Worm (Caenorhabditis elegans) whole organism, L3 larva: ENCODE results near the gene pqn-32.
A peak's percentile ranks its signal among the peaks of the same experiment; 100 is the strongest.

Source experiments
- R02D3.7 ChIP-seq: fragments of 150-350 bp; optimal IDR thresholded peaks from 2 replicates; lab custom pipeline; 2014; ENCODE audit warnings: missing biosample characterization, missing genetic modification characterization
- ama-1 ChIP-seq: fragments of 150-350 bp; optimal IDR thresholded peaks from 2 replicates; lab custom pipeline; 2018
- ceh-16 ChIP-seq: sonication (generic microtip); optimal IDR thresholded peaks from 2 replicates; lab custom pipeline; 2017; ENCODE audit warnings: missing biosample characterization, missing genetic modification characterization
- ceh-28 ChIP-seq: fragments of 150-350 bp; optimal IDR thresholded peaks from 2 replicates; lab custom pipeline; 2014; ENCODE audit warnings: missing biosample characterization, missing genetic modification reagents, missing genetic modification characterization
- ceh-82 ChIP-seq: fragments of 150-350 bp; optimal IDR thresholded peaks from 2 replicates; lab custom pipeline; 2014; ENCODE audit warnings: missing biosample characterization, missing genetic modification characterization
- egl-27 ChIP-seq: sonication (generic microtip); optimal IDR thresholded peaks from 4 replicates; lab custom pipeline; 2017; ENCODE audit warnings: missing biosample characterization, missing genetic modification reagents, missing genetic modification characterization
- egl-5 ChIP-seq: fragments of 150-350 bp; optimal IDR thresholded peaks from 2 replicates; lab custom pipeline; 2017; ENCODE audit warnings: missing biosample characterization, missing genetic modification reagents, missing genetic modification characterization, inconsistent platforms
- elt-1 ChIP-seq: fragments of 150-350 bp; optimal IDR thresholded peaks from 2 replicates; lab custom pipeline; 2014; ENCODE audit warnings: missing biosample characterization, missing genetic modification characterization
- elt-2 ChIP-seq: sonication (generic microtip); optimal IDR thresholded peaks from 2 replicates; lab custom pipeline; 2016; ENCODE audit warnings: missing genetic modification reagents, mild to moderate bottlenecking, missing genetic modification characterization, missing compliant biosample characterization
- elt-3 ChIP-seq, 3 experiments: fragments of 150-350 bp in 1 of 3; sonication (generic microtip) in 2 of 3; optimal IDR thresholded peaks; 2 replicates in 2 of 3; 4 replicates in 1 of 3; lab custom pipeline; 2014 to 2017; ENCODE audit warnings: missing biosample characterization in 3 of 3, missing genetic modification characterization in 3 of 3
- eor-1 ChIP-seq, 2 experiments: fragments of 150-350 bp; optimal IDR thresholded peaks; 2 replicates each; lab custom pipeline; 2014 to 2018; ENCODE audit warnings: missing biosample characterization in 2 of 2, missing genetic modification characterization in 2 of 2
- fkh-10 ChIP-seq: sonication (generic microtip); optimal IDR thresholded peaks from 2 replicates; lab custom pipeline; 2017; ENCODE audit warnings: missing biosample characterization, missing genetic modification reagents, missing genetic modification characterization
- fkh-2 ChIP-seq: fragments of 150-350 bp; optimal IDR thresholded peaks from 2 replicates; lab custom pipeline; 2014; ENCODE audit warnings: missing biosample characterization, missing genetic modification reagents, missing genetic modification characterization
- fos-1 ChIP-seq: fragments of 150-350 bp; optimal IDR thresholded peaks from 2 replicates; lab custom pipeline; 2014; ENCODE audit warnings: missing biosample characterization, missing genetic modification characterization
- jun-1 ChIP-seq: fragments of 150-350 bp; optimal IDR thresholded peaks from 2 replicates; lab custom pipeline; 2014; ENCODE audit warnings: missing biosample characterization, missing genetic modification reagents, missing genetic modification characterization
- lin-15B ChIP-seq: fragments of 150-350 bp; optimal IDR thresholded peaks from 2 replicates; lab custom pipeline; 2014; ENCODE audit warnings: missing biosample characterization, missing genetic modification characterization
- lsy-12 ChIP-seq: sonication (generic microtip); optimal IDR thresholded peaks from 2 replicates; lab custom pipeline; 2016; ENCODE audit warnings: mild to moderate bottlenecking, missing genetic modification characterization, missing compliant biosample characterization
- mdl-1 ChIP-seq: fragments of 150-350 bp; optimal IDR thresholded peaks from 2 replicates; lab custom pipeline; 2014; ENCODE audit warnings: missing biosample characterization, missing genetic modification characterization
- mml-1 ChIP-seq: fragments of 150-350 bp; sonication (generic microtip); optimal IDR thresholded peaks from 3 replicates; lab custom pipeline; 2014; ENCODE audit warnings: missing biosample characterization, missing genetic modification characterization
- nfya-1 ChIP-seq: sonication (generic microtip); optimal IDR thresholded peaks from 2 replicates; lab custom pipeline; 2017; ENCODE audit warnings: missing genetic modification characterization, mild to moderate bottlenecking, missing compliant biosample characterization, antibody characterized with exemption, moderate library complexity; ENCODE audit not compliant: insufficient read depth
- nhr-12 ChIP-seq: fragments of 150-350 bp; optimal IDR thresholded peaks from 2 replicates; lab custom pipeline; 2014; ENCODE audit warnings: missing biosample characterization, missing genetic modification characterization
- nhr-23 ChIP-seq: fragments of 150-350 bp; optimal IDR thresholded peaks from 2 replicates; lab custom pipeline; 2014; ENCODE audit warnings: missing biosample characterization, missing genetic modification reagents, missing genetic modification characterization
- nhr-237 ChIP-seq: fragments of 150-350 bp; optimal IDR thresholded peaks from 2 replicates; lab custom pipeline; 2014; ENCODE audit warnings: missing biosample characterization, missing genetic modification characterization
- nhr-25 ChIP-seq: sonication (generic microtip); optimal IDR thresholded peaks from 2 replicates; lab custom pipeline; 2017; ENCODE audit warnings: missing biosample characterization, missing genetic modification characterization
- nhr-43 ChIP-seq: sonication (generic microtip); optimal IDR thresholded peaks from 2 replicates; lab custom pipeline; 2016; ENCODE audit warnings: mild to moderate bottlenecking, missing genetic modification characterization, missing compliant biosample characterization; ENCODE audit not compliant: poor library complexity, severe bottlenecking
- nhr-76 ChIP-seq: fragments of 150-350 bp; sonication (generic microtip); optimal IDR thresholded peaks from 5 replicates; lab custom pipeline; 2014; ENCODE audit warnings: missing biosample characterization, missing genetic modification characterization
- nhr-77 ChIP-seq: fragments of 150-350 bp; optimal IDR thresholded peaks from 2 replicates; lab custom pipeline; 2014; ENCODE audit warnings: missing biosample characterization, missing genetic modification characterization
- pha-4 ChIP-seq: fragments of 150-350 bp; optimal IDR thresholded peaks from 2 replicates; lab custom pipeline; 2014; ENCODE audit warnings: missing biosample characterization, missing genetic modification reagents, missing genetic modification characterization
- pqm-1 ChIP-seq: fragments of 150-350 bp; optimal IDR thresholded peaks from 2 replicates; lab custom pipeline; 2017; ENCODE audit warnings: missing biosample characterization, missing genetic modification characterization, inconsistent platforms
- snpc-4 ChIP-seq: fragments of 150-350 bp; optimal IDR thresholded peaks from 2 replicates; lab custom pipeline; 2014; ENCODE audit warnings: missing biosample characterization, missing genetic modification characterization
- tbx-2 ChIP-seq: sonication (generic microtip); optimal IDR thresholded peaks from 2 replicates; lab custom pipeline; 2016; ENCODE audit warnings: mild to moderate bottlenecking, missing genetic modification characterization, missing compliant biosample characterization
- unc-62 ChIP-seq: fragments of 150-350 bp; sonication (generic microtip); optimal IDR thresholded peaks from 4 replicates; lab custom pipeline; 2014; ENCODE audit warnings: missing biosample characterization, missing genetic modification reagents, missing genetic modification characterization
- ztf-11 ChIP-seq: fragments of 150-350 bp; optimal IDR thresholded peaks from 2 replicates; lab custom pipeline; 2014; ENCODE audit warnings: missing biosample characterization, missing genetic modification characterization
- ztf-4 ChIP-seq: fragments of 150-350 bp; optimal IDR thresholded peaks from 2 replicates; lab custom pipeline; 2014; ENCODE audit warnings: missing biosample characterization, missing genetic modification characterization

pqn-32 gene

ce11 chrII:13148247-13148646 is 40.4 kb downstream of the pqn-32 start:
- TF ChIP-seq ceh-28 (tag; lab: Kevin White, UChicago) (no peak), mml-1 (tag; lab: Kevin White, UChicago) (no peak), nhr-12 (tag; lab: Kevin White, UChicago) (no peak), fkh-10 (GFP tag; lab: Kevin White, UChicago) (no peak), nhr-237 (tag; lab: Kevin White, UChicago) (no peak), nhr-43 (tag; lab: Kevin White, UChicago) (peak; percentile 32), pha-4 (tag; lab: Kevin White, UChicago) (no peak), nhr-23 (tag; lab: Kevin White, UChicago) (peak; percentile 37), ceh-16 (no peak), ceh-82 (tag; lab: Kevin White, UChicago) (no peak), elt-1 (tag; lab: Kevin White, UChicago) (no peak), egl-27 (tag; lab: Kevin White, UChicago) (no peak), elt-2 (tag; lab: Kevin White, UChicago) (no peak), nhr-25 (tag; lab: Kevin White, UChicago) (no peak), ztf-11 (tag; lab: Kevin White, UChicago) (no peak), elt-3 (tag; optimal IDR thresholded peaks at IDR 0.05; lab: Kevin White, UChicago) (peak in 1 of 3 experiments; percentile 48)

ce11 chrII:13149965-13150364 is 42.1 kb downstream of the pqn-32 start:
- TF ChIP-seq unc-62 = peak; percentile 7
- peak; percentile 83 for TF ChIP-seq nhr-43 (tag; lab: Kevin White, UChicago)
- TF ChIP-seq ztf-11 (tag; lab: Kevin White, UChicago) = no peak
- TF ChIP-seq elt-3 (tag; optimal IDR thresholded peaks at IDR 0.05; lab: Kevin White, UChicago) = peak in 1 of 3 experiments; percentile 23
- no peak for TF ChIP-seq tbx-2 (tag; lab: Kevin White, UChicago)
- peak; percentile 8 for TF ChIP-seq jun-1 (tag; lab: Kevin White, UChicago)
- TF ChIP-seq nhr-23 (tag; lab: Kevin White, UChicago) = peak; percentile 40

- TF ChIP-seq pqm-1 (tag; lab: Kevin White, UChicago) = no peak
- no peak for TF ChIP-seq nhr-76 (tag; lab: Kevin White, UChicago)
- no peak for TF ChIP-seq elt-2 (tag; lab: Kevin White, UChicago)
- no peak for TF ChIP-seq eor-1 (tag; optimal IDR thresholded peaks at IDR 0.05; lab: Kevin White, UChicago)
- no peak for TF ChIP-seq R02D3.7 (tag; lab: Kevin White, UChicago)
- no peak for TF ChIP-seq ceh-28 (tag; lab: Kevin White, UChicago)
- no peak for TF ChIP-seq ceh-16
- TF ChIP-seq lin-15B (tag; lab: Kevin White, UChicago) = no peak
- no peak for TF ChIP-seq nhr-23 (tag; lab: Kevin White, UChicago)
- no peak for TF ChIP-seq ztf-4
- TF ChIP-seq elt-3 (tag; optimal IDR thresholded peaks at IDR 0.05; lab: Kevin White, UChicago) = no peak
- no peak for TF ChIP-seq tbx-2 (tag; lab: Kevin White, UChicago)
- TF ChIP-seq egl-5 = no peak
- no peak for TF ChIP-seq mml-1 (tag; lab: Kevin White, UChicago)
- TF ChIP-seq mdl-1 (tag; lab: Kevin White, UChicago) = no peak
- no peak for TF ChIP-seq nhr-77 (tag; lab: Kevin White, UChicago)
Observed at ce11 chrII:13152409-13152808, 44.6 kb downstream of the pqn-32 start.

ce11 chrII:13153299-13153698 is 45.5 kb downstream of the pqn-32 start, which contains the start of gene spe-18:
spe-18 (minus strand) TSS chrII:13153399.
- TF ChIP-seq elt-2 (tag; lab: Kevin White, UChicago) (no peak), snpc-4 (tag; lab: Kevin White, UChicago) (no peak), fos-1 (no peak), fkh-10 (GFP tag; lab: Kevin White, UChicago) (no peak), ama-1 (no peak), fkh-2 (tag; lab: Kevin White, UChicago) (no peak), ceh-28 (tag; lab: Kevin White, UChicago) (no peak), ceh-82 (tag; lab: Kevin White, UChicago) (no peak), nhr-77 (tag; lab: Kevin White, UChicago) (no peak), pqm-1 (tag; lab: Kevin White, UChicago) (no peak), nfya-1 (tag; lab: Kevin White, UChicago) (no peak), lsy-12 (tag; lab: Kevin White, UChicago) (no peak)
